Fruit fly (Drosophila melanogaster) whole organism, embryonic: ENCODE data around the gene CG9919.

Experiments used
- Abd-B ChIP-seq: fragments of 200-800 bp; sonication (Bioruptor generic); optimal IDR thresholded peaks from 2 replicates; lab custom pipeline; 2018; ENCODE audit warnings: missing biosample characterization, mild to moderate bottlenecking, missing genetic modification characterization, moderate library complexity
- Atf3 ChIP-seq: fragments of 200-800 bp; sonication (Bioruptor generic); optimal IDR thresholded peaks from 3 replicates; lab custom pipeline; 2016; ENCODE audit warnings: missing biosample characterization, missing genetic modification characterization
- BEAF-32 ChIP-seq: fragments of 200-800 bp; sonication (Bioruptor generic); optimal IDR thresholded peaks from 3 replicates; lab custom pipeline; 2017; ENCODE audit warnings: missing biosample characterization, missing genetic modification characterization, mild to moderate bottlenecking, moderate library complexity, missing genetic modification reagents
- BtbVII ChIP-seq: fragments of 200-800 bp; sonication (Bioruptor generic); optimal IDR thresholded peaks from 3 replicates; lab custom pipeline; 2017; ENCODE audit warnings: missing biosample characterization, mild to moderate bottlenecking, missing genetic modification characterization
- C15 ChIP-seq: fragments of 200-800 bp; sonication (Bioruptor generic); IDR thresholded peaks from 3 replicates; pipeline ENCODE4 v1.3.6; 2022; ENCODE audit warnings: missing biosample characterization, missing genetic modification characterization
- CG10431 ChIP-seq: fragments of 200-800 bp; sonication (Bioruptor generic); optimal IDR thresholded peaks from 3 replicates; lab custom pipeline; 2018; ENCODE audit warnings: missing biosample characterization, mild to moderate bottlenecking, missing genetic modification characterization
- CG10959 ChIP-seq: fragments of 200-800 bp; sonication (Bioruptor generic); IDR thresholded peaks from 2 replicates; pipeline ENCODE4 v1.3.6; 2022; ENCODE audit warnings: missing biosample characterization, missing genetic modification characterization
- CG11398 ChIP-seq: fragments of 200-800 bp; sonication (Bioruptor generic); optimal IDR thresholded peaks from 2 replicates; lab custom pipeline; 2016; ENCODE audit warnings: missing biosample characterization, missing genetic modification characterization
- CG11504 ChIP-seq: fragments of 200-800 bp; sonication (Bioruptor generic); optimal IDR thresholded peaks from 3 replicates; lab custom pipeline; 2019; ENCODE audit warnings: missing biosample characterization, mild to moderate bottlenecking, missing genetic modification characterization, moderate library complexity
- CG11695 ChIP-seq: fragments of 200-800 bp; sonication (Bioruptor generic); IDR thresholded peaks from 3 replicates; pipeline ENCODE4 v1.3.6; 2022; ENCODE audit warnings: missing biosample characterization, missing genetic modification characterization
- CG12071 ChIP-seq: fragments of 200-800 bp; sonication (Bioruptor generic); optimal IDR thresholded peaks from 3 replicates; lab custom pipeline; 2018; ENCODE audit warnings: missing biosample characterization, mild to moderate bottlenecking, missing genetic modification characterization
- CG1233 ChIP-seq: fragments of 200-800 bp; sonication (Bioruptor generic); optimal IDR thresholded peaks from 4 replicates; lab custom pipeline; 2018; ENCODE audit warnings: missing biosample characterization, mild to moderate bottlenecking, missing genetic modification characterization
- CG13775 ChIP-seq: fragments of 200-800 bp; sonication (Bioruptor generic); optimal IDR thresholded peaks from 3 replicates; lab custom pipeline; 2017; ENCODE audit warnings: missing biosample characterization, mild to moderate bottlenecking, missing genetic modification characterization
- CG14860 ChIP-seq: fragments of 200-800 bp; sonication (Bioruptor generic); IDR thresholded peaks from 3 replicates; pipeline ENCODE4 v1.3.6; 2022; ENCODE audit warnings: missing biosample characterization, missing genetic modification characterization; ENCODE audit not compliant: partially characterized antibody
- CG16813 ChIP-seq: fragments of 200-800 bp; sonication (Bioruptor generic); IDR thresholded peaks from 3 replicates; pipeline ENCODE4 v1.3.6; 2022; ENCODE audit warnings: missing biosample characterization, missing genetic modification characterization; ENCODE audit not compliant: partially characterized antibody
- CG18619 ChIP-seq: fragments of 200-800 bp; sonication (Bioruptor generic); optimal IDR thresholded peaks from 3 replicates; lab custom pipeline; 2017; ENCODE audit warnings: missing biosample characterization, mild to moderate bottlenecking, missing genetic modification characterization
- CG30020 ChIP-seq: fragments of 200-800 bp; optimal IDR thresholded peaks from 2 replicates; lab custom pipeline; 2019; ENCODE audit warnings: missing biosample characterization, mild to moderate bottlenecking, missing genetic modification characterization, moderate library complexity
- CG31224 ChIP-seq: fragments of 200-800 bp; sonication (Bioruptor generic); IDR thresholded peaks from 2 replicates; pipeline ENCODE4 v1.3.6; 2022; ENCODE audit warnings: missing biosample characterization, missing genetic modification characterization
- CG34224 ChIP-seq: fragments of 200-800 bp; sonication (Bioruptor generic); IDR thresholded peaks from 3 replicates; pipeline ENCODE4 v1.3.6; 2022; ENCODE audit warnings: missing biosample characterization, missing genetic modification characterization; ENCODE audit not compliant: partially characterized antibody
- CG3995 ChIP-seq: fragments of 200-800 bp; sonication (Bioruptor generic); optimal IDR thresholded peaks from 3 replicates; lab custom pipeline; 2016; ENCODE audit warnings: missing biosample characterization, missing genetic modification characterization
- CG4424 ChIP-seq: fragments of 200-800 bp; sonication (Bioruptor generic); optimal IDR thresholded peaks from 3 replicates; lab custom pipeline; 2016; ENCODE audit warnings: missing biosample characterization, missing genetic modification characterization
- CG4730 ChIP-seq: fragments of 200-800 bp; sonication (Bioruptor generic); IDR thresholded peaks from 2 replicates; pipeline ENCODE4 v1.3.6; 2022; ENCODE audit warnings: missing biosample characterization, missing genetic modification characterization
- CG4820 ChIP-seq: fragments of 200-800 bp; sonication (Bioruptor generic); optimal IDR thresholded peaks from 3 replicates; lab custom pipeline; 2016; ENCODE audit warnings: missing biosample characterization, missing genetic modification characterization
- CG6813 ChIP-seq: fragments of 200-800 bp; sonication (Bioruptor generic); optimal IDR thresholded peaks from 2 replicates; lab custom pipeline; 2017; ENCODE audit warnings: missing biosample characterization, missing genetic modification characterization, mild to moderate bottlenecking, moderate library complexity, missing genetic modification reagents
- CG7271 ChIP-seq: fragments of 200-800 bp; sonication (Bioruptor generic); optimal IDR thresholded peaks from 2 replicates; lab custom pipeline; 2018; ENCODE audit warnings: missing biosample characterization, mild to moderate bottlenecking, missing genetic modification characterization, moderate library complexity
- CG9727 ChIP-seq: fragments of 200-800 bp; sonication (Bioruptor generic); optimal IDR thresholded peaks from 3 replicates; lab custom pipeline; 2017; ENCODE audit warnings: missing biosample characterization, mild to moderate bottlenecking, missing genetic modification characterization
- Drgx ChIP-seq: fragments of 200-800 bp; sonication (Bioruptor generic); IDR thresholded peaks from 2 replicates; pipeline ENCODE4 v1.3.6; 2022; ENCODE audit warnings: missing biosample characterization, missing genetic modification characterization
- Elba2 ChIP-seq: fragments of 200-800 bp; sonication (Bioruptor generic); optimal IDR thresholded peaks from 3 replicates; lab custom pipeline; 2016; ENCODE audit warnings: missing biosample characterization, missing genetic modification characterization
- Ets97D ChIP-seq: fragments of 200-800 bp; sonication (Bioruptor generic); optimal IDR thresholded peaks from 3 replicates; lab custom pipeline; 2016; ENCODE audit warnings: missing biosample characterization, missing genetic modification characterization
- Hmx ChIP-seq: fragments of 200-800 bp; sonication (Bioruptor generic); optimal IDR thresholded peaks from 2 replicates; lab custom pipeline; 2016; ENCODE audit warnings: missing biosample characterization, missing genetic modification characterization
- NC2α ChIP-seq: fragments of 200-800 bp; sonication (Bioruptor generic); optimal IDR thresholded peaks from 2 replicates; lab custom pipeline; 2016; ENCODE audit warnings: missing biosample characterization, missing genetic modification characterization
- Neu2 ChIP-seq: fragments of 200-800 bp; sonication (Bioruptor generic); optimal IDR thresholded peaks from 3 replicates; lab custom pipeline; 2016; ENCODE audit warnings: missing biosample characterization, missing genetic modification characterization, borderline replicate concordance
- NfI ChIP-seq: fragments of 200-800 bp; sonication (Bioruptor generic); optimal IDR thresholded peaks from 3 replicates; lab custom pipeline; 2018; ENCODE audit warnings: missing biosample characterization, mild to moderate bottlenecking, missing genetic modification characterization, moderate library complexity
- Optix ChIP-seq: fragments of 200-800 bp; sonication (Bioruptor generic); IDR thresholded peaks from 3 replicates; pipeline ENCODE4 v1.3.6; 2022; ENCODE audit warnings: missing biosample characterization, missing genetic modification characterization
- TFAM ChIP-seq: fragments of 200-800 bp; sonication (Bioruptor generic); optimal IDR thresholded peaks from 2 replicates; lab custom pipeline; 2017; ENCODE audit warnings: missing biosample characterization, missing genetic modification characterization, inconsistent platforms
- YL-1 ChIP-seq: fragments of 200-800 bp; sonication (Bioruptor generic); optimal IDR thresholded peaks from 3 replicates; lab custom pipeline; 2017; ENCODE audit warnings: missing biosample characterization, mild to moderate bottlenecking, missing genetic modification characterization
- ab ChIP-seq: fragments of 200-800 bp; sonication (Bioruptor generic); optimal IDR thresholded peaks from 2 replicates; lab custom pipeline; 2016; ENCODE audit warnings: missing biosample characterization, missing genetic modification characterization
- ap ChIP-seq: fragments of 200-800 bp; sonication (Bioruptor generic); IDR thresholded peaks from 2 replicates; pipeline ENCODE4 v1.3.6; 2022; ENCODE audit warnings: missing biosample characterization, missing genetic modification characterization
- bab2 ChIP-seq: fragments of 200-800 bp; sonication (Bioruptor generic); optimal IDR thresholded peaks from 2 replicates; lab custom pipeline; 2016; ENCODE audit warnings: missing biosample characterization, missing genetic modification characterization
- cato ChIP-seq: fragments of 200-800 bp; sonication (Bioruptor generic); optimal IDR thresholded peaks from 2 replicates; lab custom pipeline; 2016; ENCODE audit warnings: missing biosample characterization, missing genetic modification characterization, borderline replicate concordance
- chinmo ChIP-seq: fragments of 200-800 bp; sonication (Bioruptor generic); IDR thresholded peaks from 4 replicates; pipeline ENCODE4 v1.3.6; 2022; ENCODE audit warnings: missing biosample characterization, missing genetic modification characterization; ENCODE audit not compliant: partially characterized antibody
- dmrt99B ChIP-seq: fragments of 200-800 bp; sonication (Bioruptor generic); optimal IDR thresholded peaks from 2 replicates; lab custom pipeline; 2018; ENCODE audit warnings: missing biosample characterization, mild to moderate bottlenecking, missing genetic modification characterization, moderate library complexity
- grn ChIP-seq: fragments of 200-800 bp; sonication (Bioruptor generic); optimal IDR thresholded peaks from 3 replicates; lab custom pipeline; 2017; ENCODE audit warnings: missing biosample characterization, missing genetic modification characterization
- her ChIP-seq: fragments of 200-800 bp; sonication (Bioruptor generic); optimal IDR thresholded peaks from 2 replicates; lab custom pipeline; 2016; ENCODE audit warnings: missing biosample characterization, missing genetic modification characterization
- mam ChIP-seq: fragments of 200-800 bp; sonication (Bioruptor generic); optimal IDR thresholded peaks from 3 replicates; lab custom pipeline; 2016; ENCODE audit warnings: missing biosample characterization, missing genetic modification characterization
- rib ChIP-seq: fragments of 200-800 bp; sonication (Bioruptor generic); IDR thresholded peaks from 2 replicates; pipeline ENCODE4 v1.3.6; 2022; ENCODE audit warnings: missing biosample characterization, missing genetic modification characterization
- seq ChIP-seq: fragments of 200-800 bp; sonication (Bioruptor generic); IDR thresholded peaks from 2 replicates; pipeline ENCODE4 v1.3.6; 2022; ENCODE audit warnings: missing biosample characterization, missing genetic modification characterization
- ssp ChIP-seq: fragments of 200-800 bp; sonication (Bioruptor generic); IDR thresholded peaks from 2 replicates; pipeline ENCODE4 v1.3.6; 2022; ENCODE audit warnings: missing biosample characterization, missing genetic modification characterization
- sug ChIP-seq: fragments of 200-800 bp; optimal IDR thresholded peaks from 2 replicates; lab custom pipeline; 2019; ENCODE audit warnings: missing biosample characterization, mild to moderate bottlenecking, missing genetic modification characterization, moderate library complexity
- usp ChIP-seq: fragments of >200 bp; optimal IDR thresholded peaks from 2 replicates; lab custom pipeline; 2017; ENCODE audit warnings: missing biosample characterization, missing genetic modification characterization

CG9919 gene

dm6 chrX:16335107-16335642 is 4.6 kb upstream of the CG9919 start (continued):
- TF ChIP-seq CG9727 (GFP tag; lab: Kevin White, UChicago) (peak; percentile 62), CG31224 (GFP tag; lab: Robert Waterston, UW) (peak; percentile 61; the same call in 1 of the 2 replicates), ab (peak; percentile 19), CG4820 (GFP tag; lab: Kevin White, UChicago) (peak; percentile 56), CG14860 (GFP tag; lab: Robert Waterston, UW) (no peak), CG6813 (peak; percentile 68), NfI (peak; percentile 78), CG13775 (GFP tag; lab: Kevin White, UChicago) (peak; percentile 74), chinmo (GFP tag; lab: Robert Waterston, UW) (0 out of 4 replicates have a peak, but pooled peaks have one; percentile 40), Elba2 (no peak), NC2α (GFP tag; lab: Kevin White, UChicago) (no peak), C15 (peak; percentile 55; the same call in 1 of the 3 replicates), her (GFP tag; lab: Kevin White, UChicago) (peak; percentile 60), CG16813 (GFP tag; lab: Robert Waterston, UW) (no peak), CG1233 (peak; percentile 63), Abd-B (GFP tag; lab: Kevin White, UChicago) (no peak), bab2 (peak; percentile 70), mam (peak; percentile 71), CG4424 (GFP tag; lab: Kevin White, UChicago) (peak; percentile 65), cato (GFP tag; lab: Kevin White, UChicago) (no peak), Drgx (GFP tag; lab: Robert Waterston, UW) (peak; percentile 88), Hmx (peak; percentile 65), CG10431 (GFP tag; lab: Kevin White, UChicago) (peak; percentile 0), TFAM (GFP tag; lab: Kevin White, UChicago) (no peak), BtbVII (GFP tag; lab: Kevin White, UChicago) (peak; percentile 50), grn (GFP tag; lab: Kevin White, UChicago) (no peak), Neu2 (GFP tag; lab: Kevin White, UChicago) (no peak), usp (GFP tag; lab: Kevin White, UChicago) (no peak), seq (GFP tag; lab: Robert Waterston, UW) (peak; percentile 78), CG30020 (tag; lab: Kevin White, UChicago) (peak; percentile 64), Optix (GFP tag; lab: Robert Waterston, UW) (peak; percentile 62; the same call in 1 of the 3 replicates), BEAF-32 (GFP tag; lab: Kevin White, UChicago) (peak; percentile 6), Atf3 (GFP tag; lab: Kevin White, UChicago) (peak; percentile 26), ap (GFP tag; lab: Robert Waterston, UW) (peak; percentile 63), ssp (peak; percentile 52), CG11398 (GFP tag; lab: Kevin White, UChicago) (peak; percentile 53), CG11504 (tag; lab: Kevin White, UChicago) (no peak), sug (tag; lab: Kevin White, UChicago) (peak; percentile 55), CG12071 (GFP tag; lab: Kevin White, UChicago) (peak; percentile 64), CG3995 (GFP tag; lab: Kevin White, UChicago) (peak; percentile 7), CG34224 (GFP tag; lab: Robert Waterston, UW) (no peak), rib (GFP tag; lab: Robert Waterston, UW) (peak; percentile 86), CG18619 (GFP tag; lab: Kevin White, UChicago) (peak; percentile 29), YL-1 (GFP tag; lab: Kevin White, UChicago) (no peak), CG11695 (GFP tag; lab: Robert Waterston, UW) (peak; percentile 76; the same call in 2 of the 3 replicates), CG10959 (peak; percentile 58; the same call in 1 of the 2 replicates), CG7271 (tag; lab: Kevin White, UChicago) (no peak), CG4730 (GFP tag; lab: Robert Waterston, UW) (peak; percentile 59), Ets97D (GFP tag; lab: Kevin White, UChicago) (peak; percentile 39), dmrt99B (tag; lab: Kevin White, UChicago) (peak; percentile 73)
